Worm (Caenorhabditis elegans): ENCODE measurements around the gene cap-1.
"Not testable (repeated sequence)": the region's sequence is repeated elsewhere in the genome, so short reads cannot be mapped to it uniquely, and the experiment has no call there.

cap-1 gene

DNA sequence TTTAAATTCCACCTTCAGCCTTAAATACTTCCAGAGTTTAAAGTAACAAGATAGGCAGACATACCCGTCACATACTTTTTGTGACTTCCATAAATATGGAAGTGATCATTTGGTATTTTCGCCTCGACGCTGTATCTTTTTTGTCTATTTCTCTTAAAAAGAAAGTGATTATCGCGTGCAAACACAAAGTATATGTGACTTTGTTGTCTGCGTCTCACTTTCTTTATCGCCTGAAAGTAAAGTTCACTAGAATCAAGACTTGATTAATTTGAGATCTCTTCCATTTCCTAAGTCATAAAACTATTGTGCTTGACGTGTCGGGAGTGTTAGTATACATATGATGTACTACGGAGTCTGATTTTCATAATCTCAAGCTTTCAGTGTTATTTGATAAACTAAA lies 28.2 kb upstream of the cap-1 start, which contains the start of gene C06E4.6 (continued):
- TF ChIP-seq zag-1 (tag; optimal IDR thresholded peaks at IDR 0.05) = no peak
- TF ChIP-seq nhr-77 (tag; optimal IDR thresholded peaks at IDR 0.05) = no peak
- TF ChIP-seq ztf-1 (GFP tag; conservative IDR thresholded peaks at IDR 0.05) = no peak
- TF ChIP-seq ceh-16 (tag; optimal IDR thresholded peaks at IDR 0.05) = no peak
- TF ChIP-seq ztf-11 (tag; optimal IDR thresholded peaks at IDR 0.05) = no peak
- TF ChIP-seq F13H6.1 (tag; optimal IDR thresholded peaks at IDR 0.05) = no peak
- no peak for TF ChIP-seq nhr-6 (tag; optimal IDR thresholded peaks at IDR 0.05)
- no peak for TF ChIP-seq ceh-82 (tag; optimal IDR thresholded peaks at IDR 0.05)
- no peak for TF ChIP-seq elt-3 (tag; optimal IDR thresholded peaks at IDR 0.05)

DNA sequence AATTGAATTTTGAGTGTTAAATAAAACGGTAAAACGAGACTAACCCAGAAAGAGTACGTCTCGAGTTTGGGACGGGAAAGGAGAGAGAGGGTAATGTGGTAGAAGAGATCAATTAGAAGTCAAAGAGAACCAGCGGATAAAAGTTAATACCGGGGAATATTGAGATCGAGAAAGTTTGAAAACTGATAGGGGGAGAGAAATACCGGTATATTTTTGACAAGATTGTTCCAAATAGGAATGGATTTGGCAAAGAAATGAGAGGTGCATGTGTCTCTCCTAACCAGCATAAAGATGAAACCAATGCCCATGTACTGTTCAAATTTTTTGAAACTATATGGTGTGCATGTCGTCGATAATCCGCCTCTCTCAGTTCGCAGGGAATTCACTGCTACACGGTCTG lies 24.7 kb upstream of the cap-1 start, which contains the start of gene C06E4.5:
Gene C06E4.5, plus strand, starts transcription at position 301 of the 400 bp plus-strand sequence.
- TF ChIP-seq crh-2, ceh-16, alr-1 (tag; optimal IDR thresholded peaks at IDR 0.05): not testable (repeated sequence)

DNA sequence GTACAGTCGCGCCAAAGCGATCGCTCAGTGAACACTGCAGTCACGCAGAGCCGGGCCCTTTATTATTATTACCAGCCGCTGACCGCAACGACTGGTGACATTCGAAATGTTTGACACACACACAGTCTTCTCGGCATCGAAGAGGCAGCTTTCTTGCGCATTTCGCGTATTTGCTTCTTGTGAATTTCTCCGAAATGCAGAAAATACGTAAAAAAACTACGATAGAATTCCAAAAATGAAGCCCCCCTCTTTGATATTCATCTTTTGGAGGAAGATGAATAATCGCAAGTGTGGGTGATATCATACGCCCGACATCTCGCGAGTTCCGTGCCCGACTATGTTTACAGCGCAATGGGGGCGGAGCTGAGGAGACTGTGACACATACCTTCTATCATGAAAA lies 23.2 kb upstream of the cap-1 start:
- TF ChIP-seq snpc-4 (tag; optimal IDR thresholded peaks at IDR 0.05) (peak; percentile 50), nhr-12 (tag; optimal IDR thresholded peaks at IDR 0.05) (no peak)

DNA sequence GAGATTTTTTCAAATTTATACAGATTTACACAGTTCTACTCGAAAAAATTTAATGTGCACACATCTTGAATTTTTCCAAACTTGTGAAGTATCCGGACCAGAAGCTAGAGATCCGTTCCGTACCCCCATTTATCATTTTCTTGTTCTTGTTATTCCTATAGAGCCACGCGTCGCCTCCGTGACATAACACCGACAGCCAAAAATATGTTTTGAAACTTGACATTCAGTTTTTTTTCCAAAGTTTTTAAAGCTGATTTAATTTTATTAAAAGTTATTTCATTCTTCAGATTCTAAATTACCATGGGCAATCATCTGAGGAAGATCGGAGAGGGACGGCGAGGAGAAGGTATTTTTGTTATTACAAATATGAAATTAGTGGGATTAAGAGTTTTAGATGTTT lies 20.1 kb upstream of the cap-1 start, which contains the start of gene D2024.18:
Gene D2024.18, plus strand, starts transcription at position 301 of the 400 bp plus-strand sequence.
- TF ChIP-seq nhr-11 (tag; optimal IDR thresholded peaks at IDR 0.05) = no peak
- no peak for TF ChIP-seq sma-3 (GFP tag; optimal IDR thresholded peaks at IDR 0.05)
- no peak for TF ChIP-seq skn-1 (tag; optimal IDR thresholded peaks at IDR 0.05)
- TF ChIP-seq R02D3.7 (tag; optimal IDR thresholded peaks at IDR 0.05) = no peak
- TF ChIP-seq nhr-10 (tag; optimal IDR thresholded peaks at IDR 0.05) = no peak
- TF ChIP-seq dmd-4 (tag; optimal IDR thresholded peaks at IDR 0.05) = no peak

DNA sequence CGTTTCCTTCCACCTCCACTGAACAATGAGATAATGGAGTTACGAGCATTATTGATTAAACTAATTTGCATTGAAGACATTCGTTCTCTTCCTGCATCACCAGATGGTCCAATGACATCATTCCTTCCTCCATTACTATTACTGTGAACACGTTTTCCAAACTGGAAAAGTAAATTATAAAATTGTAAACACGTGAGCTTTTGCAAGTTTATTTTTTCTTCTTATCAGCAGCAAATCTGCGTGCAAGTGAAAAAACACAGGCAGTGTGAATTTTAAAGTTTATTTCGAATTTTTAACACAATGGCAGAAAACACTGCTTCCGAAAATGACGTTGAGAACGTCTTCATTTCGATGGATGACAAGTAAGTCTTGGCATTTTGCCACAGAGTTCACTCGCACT lies 17.2 kb upstream of the cap-1 start, which contains the start of gene D2024.1:
Gene D2024.1, plus strand, starts transcription at position 301 of the 400 bp plus-strand sequence.
- not testable (repeated sequence) for TF ChIP-seq C34F6.9 (tag; optimal IDR thresholded peaks at IDR 0.05); sma-9 (GFP tag; optimal IDR thresholded peaks at IDR 0.05); sma-9 (tag; optimal IDR thresholded peaks at IDR 0.05); unc-62 (GFP tag; optimal IDR thresholded peaks at IDR 0.05)

DNA sequence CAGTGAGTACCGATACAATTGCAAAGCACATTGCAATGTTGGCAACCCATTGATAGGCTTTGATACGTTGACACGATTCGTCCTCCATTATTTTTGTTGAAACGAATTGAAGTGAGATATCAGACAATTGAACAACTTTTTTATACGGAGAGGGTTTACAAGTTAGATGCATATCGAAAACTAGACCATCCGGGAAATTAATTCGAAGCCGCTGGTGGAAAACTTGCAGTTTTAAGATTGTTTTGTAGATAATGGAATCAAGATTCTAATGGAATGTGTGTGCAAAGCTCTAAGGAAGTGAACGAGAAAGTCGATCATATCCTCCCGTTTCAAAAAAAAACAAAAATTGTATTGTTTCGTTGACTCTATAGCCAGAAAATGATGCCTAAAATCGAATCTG lies 16.5 kb upstream of the cap-1 start, which contains the start of gene col-114:
Gene col-114, minus strand, starts transcription at position 101 of the 400 bp plus-strand sequence.
- TF ChIP-seq Y55F3AM.14 (GFP tag; optimal IDR thresholded peaks at IDR 0.05) (no peak), mab-5 (tag; optimal IDR thresholded peaks at IDR 0.05) (no peak), egl-27 (tag; optimal IDR thresholded peaks at IDR 0.05) (no peak), lin-13 (GFP tag; optimal IDR thresholded peaks at IDR 0.05) (no peak), skn-1 (tag; optimal IDR thresholded peaks at IDR 0.05) (no peak), zag-1 (tag; optimal IDR thresholded peaks at IDR 0.05) (no peak), nhr-11 (tag; optimal IDR thresholded peaks at IDR 0.05) (no peak), crh-2 (tag; optimal IDR thresholded peaks at IDR 0.05) (no peak), nhr-12 (tag; optimal IDR thresholded peaks at IDR 0.05) (no peak), blmp-1 (tag; optimal IDR thresholded peaks at IDR 0.05; ENCODE audit: insufficient read depth) (no peak), nhr-21 (tag; optimal IDR thresholded peaks at IDR 0.05) (no peak), snpc-4 (tag; optimal IDR thresholded peaks at IDR 0.05) (no peak), F13H6.1 (tag; optimal IDR thresholded peaks at IDR 0.05) (no peak)

DNA sequence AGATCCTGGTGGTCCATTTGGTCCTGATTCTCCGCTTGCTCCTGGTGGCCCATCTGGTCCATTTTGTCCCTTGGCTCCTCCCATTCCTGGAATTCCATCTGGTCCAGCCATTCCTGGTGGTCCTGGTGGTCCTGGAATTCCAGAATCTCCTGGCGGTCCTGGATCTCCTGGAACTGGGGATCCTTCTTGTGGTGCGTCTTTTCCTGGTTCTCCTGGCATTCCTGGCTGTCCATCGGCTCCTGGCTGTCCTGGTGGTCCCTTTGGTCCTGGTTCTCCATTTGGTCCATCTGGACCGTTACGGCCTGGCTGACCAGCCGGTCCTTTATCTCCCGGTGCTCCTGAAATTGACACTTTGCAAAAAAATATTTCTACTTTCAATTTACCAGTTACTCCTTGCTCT lies 15.6 kb upstream of the cap-1 start:
- TF ChIP-seq ceh-82 (tag; optimal IDR thresholded peaks at IDR 0.05) (no peak), lin-39 (tag; optimal IDR thresholded peaks at IDR 0.05) (no peak), R02D3.7 (tag; optimal IDR thresholded peaks at IDR 0.05) (no peak), ZK546.5 (tag; optimal IDR thresholded peaks at IDR 0.05) (no peak), sem-4 (tag; optimal IDR thresholded peaks at IDR 0.05) (no peak), ama-1 (optimal IDR thresholded peaks at IDR 0.05) (no peak), unc-39 (tag; optimal IDR thresholded peaks at IDR 0.05) (no peak), ztf-11 (tag; optimal IDR thresholded peaks at IDR 0.05) (no peak), peb-1 (tag; optimal IDR thresholded peaks at IDR 0.05) (no peak), mdl-1 (tag; optimal IDR thresholded peaks at IDR 0.05) (no peak), blmp-1 (tag; optimal IDR thresholded peaks at IDR 0.05; ENCODE audit: insufficient read depth) (no peak)
